Fruit fly (Drosophila melanogaster) S2 (cell line): ENCODE data around the gene Nlp.

Source experiments
- CG8478 ChIP-seq: fragments of >200 bp; optimal IDR thresholded peaks from 2 replicates; lab custom pipeline; 2018
- CTCF ChIP-seq, 2 experiments: fragments of >200 bp; optimal IDR thresholded peaks; 2 replicates each; lab custom pipeline; 2018

DNA sequence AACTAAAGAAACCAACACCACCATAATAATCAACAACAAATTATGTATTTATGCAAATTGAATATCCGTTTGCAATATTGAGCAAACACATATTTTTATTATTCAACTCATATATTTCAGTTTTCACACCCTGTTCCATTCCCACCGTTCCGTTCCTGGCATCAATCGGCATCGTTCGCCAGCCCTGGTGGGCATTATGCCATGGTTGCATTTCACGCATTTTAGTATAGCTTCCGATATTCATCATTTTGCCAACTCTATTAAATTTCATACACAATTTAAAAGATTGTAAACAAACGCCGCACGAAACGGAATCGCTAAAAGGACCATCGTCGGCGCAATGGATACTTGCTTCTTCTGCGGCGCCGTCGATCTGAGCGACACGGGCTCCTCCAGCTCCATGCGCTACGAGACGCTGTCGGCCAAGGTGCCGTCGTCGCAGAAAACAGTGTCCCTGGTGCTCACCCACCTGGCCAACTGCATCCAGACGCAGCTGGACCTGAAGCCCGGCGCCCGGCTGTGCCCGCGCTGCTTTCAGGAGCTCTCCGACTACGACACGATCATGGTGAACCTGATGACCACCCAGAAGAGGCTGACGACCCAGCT, 38.7 kb downstream of the Nlp start, which contains the start of gene Sry-delta:
- TF ChIP-seq CG8478 (lab: Kevin White, UChicago): no peak
- TF ChIP-seq CTCF (optimal IDR thresholded peaks at IDR 0.05; lab: Kevin White, UChicago): peak; percentile 10 to 34
